Worm (Caenorhabditis elegans) whole organism, L4 larva: ENCODE data around the gene taf-2.
A peak's percentile ranks its signal among the peaks of the same experiment; 100 is the strongest.

Source experiments
- D1046.2 ChIP-seq: fragments of 200-800 bp; sonication (Bioruptor generic); IDR thresholded peaks from 2 replicates; pipeline ENCODE4 v1.3.6; 2022; ENCODE audit warnings: missing genetic modification characterization, missing compliant biosample characterization
- F10B5.3 ChIP-seq: sonication (generic microtip); optimal IDR thresholded peaks from 2 replicates; lab custom pipeline; 2016; ENCODE audit warnings: mild to moderate bottlenecking, missing genetic modification characterization, missing compliant biosample characterization
- F37D6.2 ChIP-seq: sonication (generic microtip); optimal IDR thresholded peaks from 2 replicates; lab custom pipeline; 2016; ENCODE audit warnings: mild to moderate bottlenecking, missing genetic modification characterization, missing compliant biosample characterization
- F49E8.2 ChIP-seq: sonication (generic microtip); optimal IDR thresholded peaks from 2 replicates; lab custom pipeline; 2016; ENCODE audit warnings: missing compliant biosample characterization, mild to moderate bottlenecking, missing genetic modification characterization, borderline replicate concordance
- Y48G9A.11 ChIP-seq: fragments of 200-800 bp; sonication (Bioruptor generic); IDR thresholded peaks from 2 replicates; pipeline ENCODE4 v1.3.6; 2022; ENCODE audit warnings: missing genetic modification reagents, missing genetic modification characterization, missing compliant biosample characterization
- ZK337.2 ChIP-seq: fragments of 200-800 bp; sonication (Bioruptor generic); IDR thresholded peaks from 2 replicates; pipeline ENCODE4 v1.3.6; 2022; ENCODE audit warnings: missing genetic modification reagents, missing genetic modification characterization, missing compliant biosample characterization
- ZK546.5 ChIP-seq, 2 experiments: sonication (generic microtip); optimal IDR thresholded peaks; 2 replicates each; lab custom pipeline; 2017; ENCODE audit warnings: missing biosample characterization in 2 of 2, missing genetic modification characterization in 2 of 2
- aly-2 ChIP-seq: sonication (generic microtip); optimal IDR thresholded peaks from 2 replicates; lab custom pipeline; 2018; ENCODE audit warnings: missing biosample characterization, missing genetic modification characterization
- ceh-44 ChIP-seq: fragments of 200-800 bp; sonication (Bioruptor generic); IDR thresholded peaks from 2 replicates; pipeline ENCODE4 v1.3.6; 2022; ENCODE audit warnings: missing genetic modification reagents, missing genetic modification characterization, missing compliant biosample characterization
- ces-1 ChIP-seq: fragments of 150-350 bp; sonication (generic microtip); optimal IDR thresholded peaks from 4 replicates; lab custom pipeline; 2014; ENCODE audit warnings: missing biosample characterization, missing genetic modification reagents, missing genetic modification characterization
- cey-2 ChIP-seq: sonication (generic microtip); optimal IDR thresholded peaks from 3 replicates; lab custom pipeline; 2017; ENCODE audit warnings: missing genetic modification characterization, mild to moderate bottlenecking, missing compliant biosample characterization, antibody characterized with exemption, borderline replicate concordance; ENCODE audit not compliant: insufficient read depth
- ctbp-1 ChIP-seq: fragments of 200-800 bp; sonication (Bioruptor generic); IDR thresholded peaks from 2 replicates; pipeline ENCODE4 v1.3.6; 2022; ENCODE audit warnings: missing genetic modification reagents, missing genetic modification characterization, missing compliant biosample characterization
- daf-16 ChIP-seq, 3 experiments: sonication (generic microtip); optimal IDR thresholded peaks; 2 replicates each; lab custom pipeline; 2016 to 2017; ENCODE audit warnings: missing genetic modification characterization in 3 of 3, missing genetic modification reagents in 3 of 3, mild to moderate bottlenecking in 2 of 3, missing compliant biosample characterization in 2 of 3, missing biosample characterization in 1 of 3, moderate library complexity in 1 of 3
- daf-19 ChIP-seq: fragments of 200-800 bp; sonication (Bioruptor generic); conservative IDR thresholded peaks from 2 replicates; pipeline ENCODE4 v1.3.6; 2022; ENCODE audit warnings: missing genetic modification characterization, missing compliant biosample characterization
- daf-8 ChIP-seq: fragments of 200-800 bp; sonication (Bioruptor generic); IDR thresholded peaks from 2 replicates; pipeline ENCODE4 v1.3.6; 2022; ENCODE audit warnings: missing genetic modification characterization, missing compliant biosample characterization
- dmd-6 ChIP-seq: fragments of 200-800 bp; sonication (Bioruptor generic); IDR thresholded peaks from 2 replicates; pipeline ENCODE4 v1.3.6; 2022; ENCODE audit warnings: missing genetic modification reagents, missing genetic modification characterization, missing compliant biosample characterization
- dmd-9 ChIP-seq: fragments of 200-800 bp; sonication (Bioruptor generic); IDR thresholded peaks from 2 replicates; pipeline ENCODE4 v1.3.6; 2022; ENCODE audit warnings: missing genetic modification reagents, missing genetic modification characterization, missing compliant biosample characterization
- duxl-1 ChIP-seq: sonication (generic microtip); optimal IDR thresholded peaks from 2 replicates; lab custom pipeline; 2016; ENCODE audit warnings: mild to moderate bottlenecking, missing genetic modification characterization, moderate library complexity, missing compliant biosample characterization; ENCODE audit not compliant: poor library complexity
- dve-1 ChIP-seq: sonication (generic microtip); optimal IDR thresholded peaks from 2 replicates; lab custom pipeline; 2017; ENCODE audit warnings: antibody characterized with exemption, mild to moderate bottlenecking, missing genetic modification characterization, missing compliant biosample characterization; ENCODE audit not compliant: insufficient read depth
- fkh-10 ChIP-seq: fragments of 150-350 bp; optimal IDR thresholded peaks from 2 replicates; lab custom pipeline; 2014; ENCODE audit warnings: missing biosample characterization, missing genetic modification reagents, missing genetic modification characterization
- hif-1 ChIP-seq, 2 experiments: sonication (generic microtip); optimal IDR thresholded peaks; 2 replicates each; lab custom pipeline; 2016 to 2017; ENCODE audit warnings: missing compliant biosample characterization in 2 of 2, missing genetic modification characterization in 2 of 2, missing genetic modification reagents in 2 of 2, missing genotype in 2 of 2, mild to moderate bottlenecking in 1 of 2
- hlh-11 ChIP-seq: fragments of 200-800 bp; sonication (Bioruptor generic); optimal IDR thresholded peaks from 2 replicates; lab custom pipeline; 2018; ENCODE audit warnings: mild to moderate bottlenecking, missing genetic modification characterization, missing compliant biosample characterization
- hlh-30 ChIP-seq: sonication (generic microtip); optimal IDR thresholded peaks from 2 replicates; lab custom pipeline; 2017; ENCODE audit warnings: antibody characterized with exemption, mild to moderate bottlenecking, missing genetic modification characterization, missing compliant biosample characterization; ENCODE audit not compliant: insufficient read depth
- lin-15B ChIP-seq: fragments of 150-350 bp; sonication (generic microtip); optimal IDR thresholded peaks from 3 replicates; lab custom pipeline; 2014; ENCODE audit warnings: missing biosample characterization, missing genetic modification characterization
- lin-29 ChIP-seq: fragments of 200-800 bp; sonication (Bioruptor generic); IDR thresholded peaks from 2 replicates; pipeline ENCODE4 v1.3.6; 2022; ENCODE audit warnings: missing genetic modification reagents, missing genetic modification characterization, missing compliant biosample characterization
- lin-38 ChIP-seq: fragments of 200-800 bp; sonication (Bioruptor generic); IDR thresholded peaks from 2 replicates; pipeline ENCODE4 v1.3.6; 2022; ENCODE audit warnings: missing genetic modification reagents, missing genetic modification characterization, missing compliant biosample characterization
- mes-2 ChIP-seq: sonication (generic microtip); optimal IDR thresholded peaks from 2 replicates; lab custom pipeline; 2016; ENCODE audit warnings: missing genotype, mild to moderate bottlenecking, missing genetic modification characterization, missing compliant biosample characterization; ENCODE audit not compliant: poor library complexity, severe bottlenecking
- mxl-2 ChIP-seq: fragments of 200-800 bp; sonication (Bioruptor generic); conservative IDR thresholded peaks from 2 replicates; pipeline ENCODE4 v1.3.6; 2022; ENCODE audit warnings: missing genetic modification reagents, missing genetic modification characterization, missing compliant biosample characterization
- mxl-3 ChIP-seq: fragments of 200-800 bp; sonication (Bioruptor generic); optimal IDR thresholded peaks from 2 replicates; lab custom pipeline; 2018; ENCODE audit warnings: mild to moderate bottlenecking, missing genetic modification characterization, missing compliant biosample characterization
- nhr-10 ChIP-seq: fragments of 150-350 bp; optimal IDR thresholded peaks from 2 replicates; lab custom pipeline; 2014; ENCODE audit warnings: missing biosample characterization, missing genetic modification characterization
- nhr-102 ChIP-seq: sonication (generic microtip); optimal IDR thresholded peaks from 2 replicates; lab custom pipeline; 2016; ENCODE audit warnings: mild to moderate bottlenecking, missing genetic modification characterization, moderate library complexity, missing compliant biosample characterization
- nhr-111 ChIP-seq: fragments of 200-800 bp; sonication (Bioruptor generic); optimal IDR thresholded peaks from 2 replicates; lab custom pipeline; 2018; ENCODE audit warnings: mild to moderate bottlenecking, missing genetic modification characterization, missing compliant biosample characterization
- nhr-25 ChIP-seq: sonication (generic microtip); optimal IDR thresholded peaks from 2 replicates; lab custom pipeline; 2017; ENCODE audit warnings: missing genetic modification characterization, mild to moderate bottlenecking, missing compliant biosample characterization, antibody characterized with exemption, moderate library complexity, borderline replicate concordance; ENCODE audit not compliant: insufficient read depth
- nhr-42 ChIP-seq: fragments of 200-800 bp; sonication (Bioruptor generic); IDR thresholded peaks from 2 replicates; pipeline ENCODE4 v1.3.6; 2022; ENCODE audit warnings: missing genetic modification characterization, missing compliant biosample characterization
- nhr-48 ChIP-seq: sonication (generic microtip); optimal IDR thresholded peaks from 2 replicates; lab custom pipeline; 2016; ENCODE audit warnings: mild to moderate bottlenecking, missing genetic modification characterization, missing compliant biosample characterization
- nhr-6 ChIP-seq: fragments of 150-350 bp; optimal IDR thresholded peaks from 2 replicates; lab custom pipeline; 2014; ENCODE audit warnings: missing biosample characterization, missing genetic modification characterization
- nhr-76 ChIP-seq: fragments of 150-350 bp; optimal IDR thresholded peaks from 2 replicates; lab custom pipeline; 2014; ENCODE audit warnings: missing biosample characterization, missing genetic modification characterization
- nhr-77 ChIP-seq: fragments of 150-350 bp; optimal IDR thresholded peaks from 2 replicates; lab custom pipeline; 2014; ENCODE audit warnings: missing biosample characterization, missing genetic modification characterization
- pha-4 ChIP-seq, 2 experiments: fragments of 150-350 bp in 1 of 2; fragments of 200-800 bp in 1 of 2; sonication (Bioruptor generic) in 1 of 2; IDR thresholded peaks in 1 of 2; optimal IDR thresholded peaks in 1 of 2; 2 replicates each; pipeline versions ENCODE4 v1.3.6 to Lab custom; 2014 to 2022; ENCODE audit warnings: missing genetic modification characterization in 2 of 2, missing genetic modification reagents in 2 of 2, missing biosample characterization in 1 of 2, missing compliant biosample characterization in 1 of 2
- php-3 ChIP-seq: fragments of 200-800 bp; sonication (Bioruptor generic); IDR thresholded peaks from 2 replicates; pipeline ENCODE4 v1.3.6; 2022; ENCODE audit warnings: missing genetic modification reagents, missing genetic modification characterization, missing compliant biosample characterization
- rbr-2 ChIP-seq: sonication (generic microtip); optimal IDR thresholded peaks from 2 replicates; lab custom pipeline; 2016; ENCODE audit warnings: missing genotype, missing genetic modification characterization, missing compliant biosample characterization
- skn-1 ChIP-seq: fragments of 150-350 bp; optimal IDR thresholded peaks from 2 replicates; lab custom pipeline; 2014; ENCODE audit warnings: missing biosample characterization, missing genetic modification characterization
- snpc-1.2 ChIP-seq: fragments of 200-800 bp; sonication (Bioruptor generic); IDR thresholded peaks from 2 replicates; pipeline ENCODE4 v1.3.6; 2022; ENCODE audit warnings: missing genetic modification reagents, missing genetic modification characterization, missing compliant biosample characterization
- vab-7 ChIP-seq: fragments of 200-800 bp; sonication (Bioruptor generic); IDR thresholded peaks from 2 replicates; pipeline ENCODE4 v1.3.6; 2022; ENCODE audit warnings: missing genetic modification reagents, missing genetic modification characterization, missing compliant biosample characterization
- ztf-11 ChIP-seq: fragments of 150-350 bp; optimal IDR thresholded peaks from 2 replicates; lab custom pipeline; 2014; ENCODE audit warnings: missing biosample characterization, missing genetic modification characterization

taf-2 gene

DNA sequence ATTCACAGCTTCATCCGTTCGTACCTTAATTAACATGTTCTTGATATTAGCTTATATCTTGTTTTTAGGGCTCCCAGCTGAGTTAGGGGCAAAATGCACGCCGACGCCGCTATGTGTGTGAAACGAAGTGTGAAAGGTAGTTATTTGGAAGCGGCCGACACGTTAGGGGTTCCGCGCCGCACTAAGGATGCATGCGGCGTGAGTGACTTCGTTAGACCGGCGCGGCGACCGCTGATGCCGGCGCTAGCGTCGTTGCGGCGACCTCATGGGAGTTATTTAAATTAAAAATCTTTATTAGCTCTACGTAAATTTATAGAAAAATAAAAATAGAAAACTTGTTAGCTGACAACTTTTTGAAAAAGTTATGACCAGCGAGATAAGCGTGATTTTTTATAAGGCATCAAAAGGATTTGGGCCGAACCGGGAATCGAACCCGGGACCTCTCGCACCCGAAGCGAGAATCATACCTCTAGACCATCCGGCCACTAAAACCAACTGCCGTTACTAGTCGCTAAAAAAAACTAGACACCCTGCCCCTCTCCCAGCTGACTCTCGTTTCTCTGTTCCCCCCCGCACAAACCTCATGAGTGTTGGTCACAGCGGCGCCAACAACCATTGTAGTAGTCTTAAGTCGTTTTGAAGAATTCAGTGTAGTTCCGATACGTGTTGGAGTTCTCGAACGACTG, 41.5 kb downstream of the taf-2 start (continued):
- TF ChIP-seq duxl-1 (tag; lab: Kevin White, UChicago) (peak; percentile 63), lin-29 (GFP tag; lab: Robert Waterston, UW) (no peak), ZK546.5 (tag; optimal IDR thresholded peaks at IDR 0.05; lab: Kevin White, UChicago) (no peak), rbr-2 (tag; lab: Kevin White, UChicago) (peak; percentile 76), F37D6.2 (no peak), daf-8 (GFP tag; lab: Robert Waterston, UW) (no peak), nhr-42 (GFP tag; lab: Robert Waterston, UW) (0 out of 2 replicates have a peak, but pooled peaks have one; percentile 50), nhr-102 (peak; percentile 61), ZK337.2 (no peak), nhr-76 (tag; lab: Kevin White, UChicago) (no peak), snpc-1.2 (peak; percentile 78; the same call in 1 of the 2 replicates), ces-1 (GFP tag; lab: Kevin White, UChicago) (no peak), Y48G9A.11 (GFP tag; lab: Robert Waterston, UW) (peak; percentile 55; the same call in 1 of the 2 replicates), nhr-111 (GFP tag; lab: Kevin White, UChicago) (peak; percentile 56), nhr-25 (tag; lab: Kevin White, UChicago) (no peak), ceh-44 (peak; percentile 73; the same call in 1 of the 2 replicates), pha-4 (GFP tag; IDR thresholded peaks at IDR 0.05; lab: Robert Waterston, UW) (peak; percentile 89), pha-4 (tag; optimal IDR thresholded peaks at IDR 0.05; lab: Kevin White, UChicago) (no peak), fkh-10 (GFP tag; lab: Kevin White, UChicago) (no peak), nhr-77 (no peak), hif-1 (tag; optimal IDR thresholded peaks at IDR 0.05; lab: Kevin White, UChicago) (peak in 1 of 2 experiments; percentile 15), dmd-6 (peak; percentile 64), nhr-6 (tag; lab: Kevin White, UChicago) (peak; percentile 52), lin-38 (GFP tag; lab: Robert Waterston, UW) (peak; percentile 85), mxl-3 (GFP tag; lab: Kevin White, UChicago) (peak; percentile 13), dmd-9 (GFP tag; lab: Robert Waterston, UW) (no peak), lin-15B (no peak), ctbp-1 (GFP tag; lab: Robert Waterston, UW) (peak; percentile 86), php-3 (GFP tag; lab: Robert Waterston, UW) (no peak), daf-16 (GFP tag; optimal IDR thresholded peaks at IDR 0.05; lab: Kevin White, UChicago) (peak; percentile 2 to 67), daf-16 (tag; optimal IDR thresholded peaks at IDR 0.05; lab: Kevin White, UChicago) (peak; percentile 41), daf-19 (GFP tag; lab: Robert Waterston, UW) (no peak), D1046.2 (GFP tag; lab: Robert Waterston, UW) (peak; percentile 63; the same call in 1 of the 2 replicates), ztf-11 (tag; lab: Kevin White, UChicago) (no peak)

DNA sequence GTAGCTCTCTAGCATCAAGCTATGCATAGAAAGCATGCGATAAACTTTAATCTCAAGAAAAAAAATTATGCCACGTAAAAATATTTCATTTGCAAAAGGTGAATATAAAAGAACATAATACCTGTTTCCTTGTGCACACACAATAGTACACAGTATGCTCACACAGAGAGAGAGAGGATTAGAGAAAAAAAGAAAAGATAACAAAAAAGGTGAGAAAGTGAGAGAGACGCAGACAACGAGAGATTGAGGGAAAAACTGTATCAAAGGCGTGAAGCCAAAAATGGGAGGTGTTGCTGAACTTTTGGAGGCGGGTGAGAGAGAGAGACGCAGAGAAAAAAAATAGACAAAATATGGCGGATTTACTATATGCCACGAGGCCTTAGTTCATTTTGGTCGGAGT, 45.1 kb downstream of the taf-2 start:
- TF ChIP-seq mxl-2 (GFP tag; lab: Robert Waterston, UW) (no peak), D1046.2 (GFP tag; lab: Robert Waterston, UW) (no peak), mes-2 (tag; lab: Kevin White, UChicago) (peak; percentile 57), vab-7 (GFP tag; lab: Robert Waterston, UW) (no peak), dve-1 (peak; percentile 90), pha-4 (GFP tag; IDR thresholded peaks at IDR 0.05; lab: Robert Waterston, UW) (no peak), pha-4 (tag; optimal IDR thresholded peaks at IDR 0.05; lab: Kevin White, UChicago) (peak; percentile 63), nhr-6 (tag; lab: Kevin White, UChicago) (peak; percentile 86), F10B5.3 (tag; lab: Kevin White, UChicago) (peak; percentile 47), cey-2 (tag; lab: Kevin White, UChicago) (no peak), nhr-10 (no peak), dmd-6 (peak; percentile 25; the same call in 1 of the 2 replicates), ctbp-1 (GFP tag; lab: Robert Waterston, UW) (no peak), daf-16 (GFP tag; optimal IDR thresholded peaks at IDR 0.05; lab: Kevin White, UChicago) (no peak), daf-16 (tag; optimal IDR thresholded peaks at IDR 0.05; lab: Kevin White, UChicago) (peak; percentile 76), nhr-48 (tag; lab: Kevin White, UChicago) (peak; percentile 25), hlh-11 (tag; lab: Kevin White, UChicago) (peak; percentile 63), lin-38 (GFP tag; lab: Robert Waterston, UW) (peak; percentile 43), aly-2 (tag; lab: Kevin White, UChicago) (no peak), ZK546.5 (tag; optimal IDR thresholded peaks at IDR 0.05; lab: Kevin White, UChicago) (no peak), skn-1 (tag; lab: Kevin White, UChicago) (no peak), F49E8.2 (tag; lab: Kevin White, UChicago) (no peak), hlh-30 (tag; lab: Kevin White, UChicago) (peak; percentile 26), lin-29 (GFP tag; lab: Robert Waterston, UW) (no peak)
